Fruit fly (Drosophila melanogaster) whole organism, pupa: ENCODE data around the gene Naglu.

Experiments
- CG10348 ChIP-seq: fragments of 200-800 bp; sonication (Bioruptor generic); IDR thresholded peaks from 2 replicates; pipeline ENCODE4 v1.3.6; 2022; ENCODE audit warnings: missing biosample characterization, missing genetic modification characterization
- CG13204 ChIP-seq: fragments of 200-800 bp; sonication (Bioruptor generic); optimal IDR thresholded peaks from 2 replicates; lab custom pipeline; 2018; ENCODE audit warnings: missing biosample characterization, mild to moderate bottlenecking, missing genetic modification characterization, moderate library complexity
- CG14655 ChIP-seq: fragments of 200-800 bp; sonication (Bioruptor generic); optimal IDR thresholded peaks from 3 replicates; lab custom pipeline; 2017; ENCODE audit warnings: mild to moderate bottlenecking, missing biosample characterization, missing genetic modification reagents, missing genetic modification characterization
- CG17806 ChIP-seq: fragments of 200-800 bp; sonication (Bioruptor generic); optimal IDR thresholded peaks from 2 replicates; lab custom pipeline; 2018; ENCODE audit warnings: missing biosample characterization, mild to moderate bottlenecking, missing genetic modification characterization, moderate library complexity
- CG4496 ChIP-seq: fragments of 200-800 bp; sonication (Bioruptor generic); IDR thresholded peaks from 3 replicates; pipeline ENCODE4 v1.3.6; 2022; ENCODE audit warnings: missing biosample characterization, missing genetic modification characterization
- CG8159 ChIP-seq: fragments of 200-800 bp; sonication (Bioruptor generic); optimal IDR thresholded peaks from 3 replicates; lab custom pipeline; 2018; ENCODE audit warnings: missing biosample characterization, mild to moderate bottlenecking, missing genetic modification characterization, moderate library complexity
- CG9948 ChIP-seq: fragments of 200-800 bp; sonication (Bioruptor generic); optimal IDR thresholded peaks from 2 replicates; lab custom pipeline; 2018; ENCODE audit warnings: missing biosample characterization, mild to moderate bottlenecking, missing genetic modification characterization, moderate library complexity
- D1 ChIP-seq: fragments of 200-800 bp; sonication (Bioruptor generic); optimal IDR thresholded peaks from 2 replicates; lab custom pipeline; 2018; ENCODE audit warnings: missing biosample characterization, mild to moderate bottlenecking, missing genetic modification characterization, moderate library complexity
- EcR ChIP-seq: fragments of 200-800 bp; sonication (Bioruptor generic); optimal IDR thresholded peaks from 3 replicates; lab custom pipeline; 2019; ENCODE audit warnings: missing biosample characterization, missing genetic modification characterization, mild to moderate bottlenecking, moderate library complexity, missing genetic modification reagents
- fd96Ca ChIP-seq: fragments of 200-800 bp; sonication (Bioruptor generic); IDR thresholded peaks from 3 replicates; pipeline ENCODE4 v1.3.6; 2022; ENCODE audit warnings: missing biosample characterization, missing genetic modification characterization
- gl ChIP-seq: fragments of 200-800 bp; sonication (Bioruptor generic); optimal IDR thresholded peaks from 2 replicates; lab custom pipeline; 2018; ENCODE audit warnings: missing biosample characterization, mild to moderate bottlenecking, missing genetic modification characterization
- rn ChIP-seq: fragments of 200-800 bp; sonication (Bioruptor generic); IDR thresholded peaks from 2 replicates; pipeline ENCODE4 v1.3.6; 2022; ENCODE audit warnings: missing biosample characterization, missing genetic modification characterization

DNA sequence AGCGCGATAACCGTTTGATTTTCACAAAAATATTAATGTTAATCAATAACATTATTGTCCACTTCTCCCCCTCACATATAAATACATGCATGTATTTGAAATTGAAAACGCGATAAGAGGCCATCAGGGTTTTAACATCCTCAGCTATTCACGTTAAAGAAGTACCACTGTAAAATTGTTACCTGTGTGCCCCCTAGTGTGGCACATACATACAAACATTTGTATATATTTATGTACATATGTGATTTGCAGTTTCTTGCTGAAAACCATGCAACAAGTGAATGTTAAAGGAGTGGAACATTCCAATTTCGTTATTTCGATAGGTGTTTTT, 48.7 kb downstream of the Naglu start:
- TF ChIP-seq CG13204 (GFP tag; lab: Kevin White, UChicago) (no peak), EcR (GFP tag; lab: Kevin White, UChicago) (no peak), CG17806 (tag; lab: Kevin White, UChicago) (no peak), rn (GFP tag; lab: Robert Waterston, UW) (no peak), CG14655 (GFP tag; lab: Kevin White, UChicago) (no peak), D1 (tag; lab: Kevin White, UChicago) (no peak), CG9948 (tag; lab: Kevin White, UChicago) (no peak), CG4496 (GFP tag; lab: Robert Waterston, UW) (peak; percentile 6; the same call in 1 of the 3 replicates), gl (no peak), CG10348 (GFP tag; lab: Robert Waterston, UW) (no peak), fd96Ca (GFP tag; lab: Robert Waterston, UW) (no peak), CG8159 (tag; lab: Kevin White, UChicago) (no peak)
